Fruit fly (Drosophila melanogaster) whole organism, adult: ENCODE measurements around the gene CG13392.

Experiments used
- CG11617 ChIP-seq: fragments of 200-800 bp; sonication (Bioruptor generic); optimal IDR thresholded peaks from 2 replicates; lab custom pipeline; 2017; ENCODE audit warnings: mild to moderate bottlenecking, missing biosample characterization, missing genetic modification reagents, missing genetic modification characterization
- CG1620 ChIP-seq: fragments of 200-800 bp; sonication (Bioruptor generic); optimal IDR thresholded peaks from 2 replicates; lab custom pipeline; 2016; ENCODE audit warnings: missing biosample characterization, missing genetic modification characterization
- CG33017 ChIP-seq: fragments of 200-800 bp; sonication (Bioruptor generic); optimal IDR thresholded peaks from 2 replicates; lab custom pipeline; 2018; ENCODE audit warnings: missing biosample characterization, mild to moderate bottlenecking, missing genetic modification characterization, moderate library complexity
- CG7045 ChIP-seq: fragments of 200-800 bp; sonication (Bioruptor generic); optimal IDR thresholded peaks from 2 replicates; lab custom pipeline; 2017; ENCODE audit warnings: missing biosample characterization, mild to moderate bottlenecking, missing genetic modification characterization
- CG7101 ChIP-seq: fragments of 200-800 bp; sonication (Bioruptor generic); optimal IDR thresholded peaks from 2 replicates; lab custom pipeline; 2018; ENCODE audit warnings: missing biosample characterization, mild to moderate bottlenecking, missing genetic modification characterization, moderate library complexity
- Crg-1 ChIP-seq: fragments of 200-800 bp; sonication (Bioruptor generic); optimal IDR thresholded peaks from 2 replicates; lab custom pipeline; 2016; ENCODE audit warnings: missing biosample characterization, missing genetic modification characterization
- Hr96 ChIP-seq: fragments of 200-800 bp; sonication (Bioruptor generic); optimal IDR thresholded peaks from 2 replicates; lab custom pipeline; 2016; ENCODE audit warnings: missing biosample characterization, missing genetic modification characterization
- Mnt ChIP-seq: fragments of 200-800 bp; sonication (Bioruptor generic); optimal IDR thresholded peaks from 2 replicates; lab custom pipeline; 2016; ENCODE audit warnings: missing biosample characterization, mild to moderate bottlenecking, missing genetic modification characterization
- cic ChIP-seq: fragments of 200-800 bp; sonication (Bioruptor generic); optimal IDR thresholded peaks from 2 replicates; lab custom pipeline; 2017; ENCODE audit warnings: missing biosample characterization, mild to moderate bottlenecking, missing genetic modification characterization, moderate library complexity
- pad ChIP-seq: fragments of 200-800 bp; sonication (Bioruptor generic); optimal IDR thresholded peaks from 3 replicates; lab custom pipeline; 2017; ENCODE audit warnings: missing biosample characterization, missing genetic modification characterization, mild to moderate bottlenecking, moderate library complexity, missing genetic modification reagents
- tj ChIP-seq: fragments of 200-800 bp; sonication (Bioruptor generic); optimal IDR thresholded peaks from 3 replicates; lab custom pipeline; 2017; ENCODE audit warnings: missing biosample characterization, mild to moderate bottlenecking, missing genetic modification characterization, moderate library complexity
- toe ChIP-seq: fragments of 200-800 bp; sonication (Bioruptor generic); optimal IDR thresholded peaks from 2 replicates; lab custom pipeline; 2016; ENCODE audit warnings: missing biosample characterization, missing genetic modification characterization

dm6 chr2L:8423047-8423446, 40.4 kb upstream of the CG13392 start:
- TF ChIP-seq pad = no peak
- no peak for TF ChIP-seq toe (GFP tag; lab: Kevin White, UChicago)
- no peak for TF ChIP-seq Hr96 (GFP tag; lab: Kevin White, UChicago)
- no peak for TF ChIP-seq CG33017 (tag; lab: Kevin White, UChicago)
- no peak for TF ChIP-seq tj
- TF ChIP-seq CG7045 = no peak
- TF ChIP-seq CG7101 (tag; lab: Kevin White, UChicago) = no peak
- TF ChIP-seq cic (GFP tag; lab: Kevin White, UChicago) = no peak
- no peak for TF ChIP-seq CG1620
- no peak for TF ChIP-seq CG11617 (GFP tag; lab: Kevin White, UChicago)
- no peak for TF ChIP-seq Crg-1 (GFP tag; lab: Kevin White, UChicago)
- no peak for TF ChIP-seq Mnt (GFP tag; lab: Kevin White, UChicago)
